Worm (Caenorhabditis elegans): Measurements from ENCODE around the gene srh-74.

srh-74 gene

ce11 chrV:11048678-11049077, at the start of gene srh-74:
Gene srh-74, minus strand, starts transcription at chrV:11048778.
- TF ChIP-seq dao-5 (tag; optimal IDR thresholded peaks at IDR 0.05) (no peak), W03F9.2 (tag; optimal IDR thresholded peaks at IDR 0.05) (no peak), him-1 (tag; optimal IDR thresholded peaks at IDR 0.05) (no peak)

- TF ChIP-seq him-1 (tag; optimal IDR thresholded peaks at IDR 0.05) (no peak), dao-5 (tag; optimal IDR thresholded peaks at IDR 0.05) (no peak), W03F9.2 (tag; optimal IDR thresholded peaks at IDR 0.05) (no peak)
Observed at ce11 chrV:11095873-11096272, 47.3 kb upstream of the srh-74 start, which contains the start of gene Y42A5A.3. Gene Y42A5A.3, minus strand, starts transcription at chrV:11095973.

- no peak for TF ChIP-seq him-1 (tag; optimal IDR thresholded peaks at IDR 0.05)
Observed at ce11 chrV:11094698-11095097, 46.1 kb upstream of the srh-74 start.

- no peak for TF ChIP-seq dao-5 (tag; optimal IDR thresholded peaks at IDR 0.05)
- no peak for TF ChIP-seq him-1 (tag; optimal IDR thresholded peaks at IDR 0.05)
- TF ChIP-seq W03F9.2 (tag; optimal IDR thresholded peaks at IDR 0.05), result no peak
Observed at ce11 chrV:11093163-11094091, 44.8 kb upstream of the srh-74 start, which contains the start of gene lact-8. Gene lact-8, minus strand, starts transcription at chrV:11093607.

- no peak for TF ChIP-seq him-1 (tag; optimal IDR thresholded peaks at IDR 0.05)
- TF ChIP-seq W03F9.2 (tag; optimal IDR thresholded peaks at IDR 0.05), result no peak
- no peak for TF ChIP-seq dao-5 (tag; optimal IDR thresholded peaks at IDR 0.05)
Observed at ce11 chrV:11087519-11087998, 39.0 kb upstream of the srh-74 start, which contains the start of gene Y42A5A.1. Gene Y42A5A.1, plus strand, starts transcription at chrV:11087948.

ce11 chrV:11087119-11087518, 38.5 kb upstream of the srh-74 start:
- no peak for TF ChIP-seq dao-5 (tag; optimal IDR thresholded peaks at IDR 0.05)
- TF ChIP-seq him-1 (tag; optimal IDR thresholded peaks at IDR 0.05), result no peak
- no peak for TF ChIP-seq W03F9.2 (tag; optimal IDR thresholded peaks at IDR 0.05)

ce11 chrV:11083691-11084090, 35.1 kb upstream of the srh-74 start:
- TF ChIP-seq W03F9.2 (tag; optimal IDR thresholded peaks at IDR 0.05) (no peak), him-1 (tag; optimal IDR thresholded peaks at IDR 0.05) (no peak), dao-5 (tag; optimal IDR thresholded peaks at IDR 0.05) (no peak)

- TF ChIP-seq dao-5 (tag; optimal IDR thresholded peaks at IDR 0.05), result no peak
- TF ChIP-seq him-1 (tag; optimal IDR thresholded peaks at IDR 0.05), result no peak
- TF ChIP-seq W03F9.2 (tag; optimal IDR thresholded peaks at IDR 0.05), result no peak
Observed at ce11 chrV:11082964-11083363, 34.4 kb upstream of the srh-74 start.

- TF ChIP-seq W03F9.2 (tag; optimal IDR thresholded peaks at IDR 0.05) (no peak), dao-5 (tag; optimal IDR thresholded peaks at IDR 0.05) (no peak), him-1 (tag; optimal IDR thresholded peaks at IDR 0.05) (no peak)
Observed at ce11 chrV:11082475-11082874, 33.9 kb upstream of the srh-74 start.

ce11 chrV:11080345-11081102, 31.9 kb upstream of the srh-74 start, which contains the start of gene act-1:
Gene act-1, plus strand, starts transcription at chrV:11081052.
- TF ChIP-seq dao-5 (tag; optimal IDR thresholded peaks at IDR 0.05) (no peak), him-1 (tag; optimal IDR thresholded peaks at IDR 0.05) (no peak), W03F9.2 (tag; optimal IDR thresholded peaks at IDR 0.05) (no peak)

ce11 chrV:11078874-11079273, 30.3 kb upstream of the srh-74 start:
- TF ChIP-seq him-1 (tag; optimal IDR thresholded peaks at IDR 0.05) (no peak), dao-5 (tag; optimal IDR thresholded peaks at IDR 0.05) (no peak), W03F9.2 (tag; optimal IDR thresholded peaks at IDR 0.05) (no peak)

ce11 chrV:11078104-11078724, 29.6 kb upstream of the srh-74 start, which contains the start of gene act-2:
Gene act-2, minus strand, starts transcription at chrV:11078154.
- TF ChIP-seq W03F9.2 (tag; optimal IDR thresholded peaks at IDR 0.05) (peak; percentile 80), dao-5 (tag; optimal IDR thresholded peaks at IDR 0.05) (no peak)

- TF ChIP-seq him-1 (tag; optimal IDR thresholded peaks at IDR 0.05), result no peak
- TF ChIP-seq dao-5 (tag; optimal IDR thresholded peaks at IDR 0.05), result peak; percentile 25
Observed at ce11 chrV:11076403-11076802, 27.8 kb upstream of the srh-74 start.

All from whole organism, L4/young adult.